Worm (Caenorhabditis elegans) whole organism, L1 larva: ENCODE measurements around the gene R01B10.3.

Experiments used
- alr-1 ChIP-seq: fragments of 200-800 bp; sonication (Bioruptor generic); optimal IDR thresholded peaks from 2 replicates; lab custom pipeline; 2018; ENCODE audit warnings: borderline replicate concordance, mild to moderate bottlenecking, missing genetic modification characterization, missing compliant biosample characterization
- egl-27 ChIP-seq, 2 experiments: fragments of 150-350 bp in 1 of 2; sonication (generic microtip); optimal IDR thresholded peaks; 3 replicates each; lab custom pipeline; 2017 to 2018; ENCODE audit warnings: missing biosample characterization in 2 of 2, missing genetic modification characterization in 2 of 2, missing genetic modification reagents in 2 of 2
- unc-130 ChIP-seq: fragments of 150-350 bp; optimal IDR thresholded peaks from 2 replicates; lab custom pipeline; 2017; ENCODE audit warnings: missing biosample characterization, missing genetic modification characterization, inconsistent platforms
- unc-86 ChIP-seq: sonication (generic microtip); optimal IDR thresholded peaks from 2 replicates; lab custom pipeline; 2016; ENCODE audit warnings: missing genetic modification characterization, missing compliant biosample characterization

DNA sequence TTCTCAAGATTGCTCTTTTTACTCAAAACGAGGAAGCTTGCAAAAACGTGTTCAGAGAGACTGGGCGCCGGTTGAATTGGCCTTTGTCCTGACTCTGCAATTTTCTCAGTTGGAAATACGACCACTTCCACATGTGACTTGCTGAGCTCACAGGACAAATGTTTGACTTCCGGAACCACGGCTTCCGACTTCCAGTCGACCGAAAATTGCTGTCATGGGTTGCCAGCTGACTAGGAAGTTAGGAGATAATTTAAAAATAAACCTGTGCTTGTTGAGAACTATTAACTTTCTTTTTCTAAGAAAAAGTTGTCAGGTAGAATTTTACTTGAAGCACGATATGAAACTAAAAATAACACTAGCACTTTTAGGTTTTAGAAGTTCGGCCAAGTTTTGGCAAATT, 13.3 kb downstream of the R01B10.3 start:
- TF ChIP-seq unc-130 (no peak), egl-27 (tag; optimal IDR thresholded peaks at IDR 0.05; lab: Kevin White, UChicago) (no peak), alr-1 (tag; lab: Kevin White, UChicago) (no peak), unc-86 (tag; lab: Kevin White, UChicago) (no peak)
